Worm (Caenorhabditis elegans): ENCODE results near the gene C06B8.7.

The C06B8.7 gene

ce11 chrV:15465032-15465727 is 33.4 kb upstream of the C06B8.7 start, which contains the start of gene pqn-71 (continued):
- TF ChIP-seq ceh-20 (GFP tag; IDR thresholded peaks at IDR 0.05) (peak; percentile 89), ZK337.2 (GFP tag; IDR thresholded peaks at IDR 0.05) (peak; percentile 60), sdz-12 (GFP tag; optimal IDR thresholded peaks at IDR 0.05) (peak; percentile 92), nhr-41 (GFP tag; IDR thresholded peaks at IDR 0.05) (peak; percentile 91), fkh-10 (GFP tag; optimal IDR thresholded peaks at IDR 0.05) (peak; percentile 52), php-3 (GFP tag; IDR thresholded peaks at IDR 0.05) (peak; percentile 80), lin-39 (tag; optimal IDR thresholded peaks at IDR 0.05) (no peak), lin-38 (GFP tag; IDR thresholded peaks at IDR 0.05) (peak; percentile 89), pqm-1 (tag; optimal IDR thresholded peaks at IDR 0.05) (no peak), ceh-44 (GFP tag; IDR thresholded peaks at IDR 0.05) (peak; percentile 93), vab-7 (GFP tag; IDR thresholded peaks at IDR 0.05) (peak; percentile 91), spr-3 (GFP tag; optimal IDR thresholded peaks at IDR 0.05) (peak; percentile 91), nhr-102 (tag; optimal IDR thresholded peaks at IDR 0.05) (no peak), dpl-1 (GFP tag; optimal IDR thresholded peaks at IDR 0.05) (peak; percentile 66), nhr-237 (tag; optimal IDR thresholded peaks at IDR 0.05) (peak; percentile 46), ztf-7 (tag; optimal IDR thresholded peaks at IDR 0.05) (no peak), nhr-111 (GFP tag; optimal IDR thresholded peaks at IDR 0.05) (peak; percentile 86), ztf-11 (tag; optimal IDR thresholded peaks at IDR 0.05) (no peak), Y75B8A.6 (GFP tag; IDR thresholded peaks at IDR 0.05) (peak; percentile 91), lin-1 (GFP tag; IDR thresholded peaks at IDR 0.05) (peak; percentile 92), snpc-4 (tag; optimal IDR thresholded peaks at IDR 0.05) (peak; percentile 27), zip-11 (GFP tag; IDR thresholded peaks at IDR 0.05) (peak; percentile 85; the same call in 1 of the 2 replicates), duxl-1 (tag; optimal IDR thresholded peaks at IDR 0.05; ENCODE audit: poor library complexity) (peak; percentile 92), unc-62 (GFP tag; optimal IDR thresholded peaks at IDR 0.05 in 1 of 2) (peak in 1 of 2 experiments; percentile 15), unc-62 (tag; optimal IDR thresholded peaks at IDR 0.05) (no peak), ceh-82 (tag; optimal IDR thresholded peaks at IDR 0.05) (no peak), ZK546.5 (tag; optimal IDR thresholded peaks at IDR 0.05) (no peak), zfp-2 (tag; optimal IDR thresholded peaks at IDR 0.05) (peak; percentile 79)

ce11 chrV:15466017-15466416 is 32.5 kb upstream of the C06B8.7 start:
- TF ChIP-seq hmg-1.1 (GFP tag; IDR thresholded peaks at IDR 0.05) (no peak), set-16 (GFP tag; IDR thresholded peaks at IDR 0.05) (peak; percentile 50; the same call in 1 of the 2 replicates)

- TF ChIP-seq dmd-9 (GFP tag; IDR thresholded peaks at IDR 0.05) = no peak
- no peak for TF ChIP-seq spr-1 (tag; optimal IDR thresholded peaks at IDR 0.05)
- TF ChIP-seq saeg-2 (GFP tag; IDR thresholded peaks at IDR 0.05) = no peak
- peak; percentile 59 for TF ChIP-seq aha-1 (tag)
- peak in 1 of 2 experiments; percentile 84 for TF ChIP-seq unc-62 (GFP tag; optimal IDR thresholded peaks at IDR 0.05 in 1 of 2)
- TF ChIP-seq unc-62 (tag; optimal IDR thresholded peaks at IDR 0.05) = no peak
Observed at ce11 chrV:15466719-15467118, 31.8 kb upstream of the C06B8.7 start.

- TF ChIP-seq ztf-7 (tag; optimal IDR thresholded peaks at IDR 0.05) (no peak), nhr-28 (tag; optimal IDR thresholded peaks at IDR 0.05) (no peak), Y5F2A.4 (GFP tag; optimal IDR thresholded peaks at IDR 0.05) (no peak), ZK337.2 (GFP tag; IDR thresholded peaks at IDR 0.05) (no peak), nhr-111 (GFP tag; optimal IDR thresholded peaks at IDR 0.05) (no peak), snpc-4 (tag; optimal IDR thresholded peaks at IDR 0.05) (no peak), mxl-3 (GFP tag; optimal IDR thresholded peaks at IDR 0.05) (no peak), F44E2.7 (GFP tag; IDR thresholded peaks at IDR 0.05) (no peak), F26F4.8 (GFP tag; conservative IDR thresholded peaks at IDR 0.05) (no peak), cey-2 (tag; optimal IDR thresholded peaks at IDR 0.05; ENCODE audit: borderline replicate concordance, insufficient read depth) (no peak), hif-1 (tag; optimal IDR thresholded peaks at IDR 0.05) (no peak), gei-8 (GFP tag; optimal IDR thresholded peaks at IDR 0.05) (no peak), unc-62 (GFP tag; optimal IDR thresholded peaks at IDR 0.05 in 1 of 2) (no peak), unc-62 (tag; optimal IDR thresholded peaks at IDR 0.05) (no peak), nhr-102 (tag; optimal IDR thresholded peaks at IDR 0.05) (no peak), fkh-10 (GFP tag; optimal IDR thresholded peaks at IDR 0.05) (no peak), Y48G9A.11 (GFP tag; IDR thresholded peaks at IDR 0.05) (no peak)
Observed at ce11 chrV:15471029-15471428, 27.5 kb upstream of the C06B8.7 start, which contains the start of gene dpf-1. Gene dpf-1, plus strand, starts transcription at chrV:15471329.
